Worm (Caenorhabditis elegans): ENCODE data around the gene C08B6.2.

DNA sequence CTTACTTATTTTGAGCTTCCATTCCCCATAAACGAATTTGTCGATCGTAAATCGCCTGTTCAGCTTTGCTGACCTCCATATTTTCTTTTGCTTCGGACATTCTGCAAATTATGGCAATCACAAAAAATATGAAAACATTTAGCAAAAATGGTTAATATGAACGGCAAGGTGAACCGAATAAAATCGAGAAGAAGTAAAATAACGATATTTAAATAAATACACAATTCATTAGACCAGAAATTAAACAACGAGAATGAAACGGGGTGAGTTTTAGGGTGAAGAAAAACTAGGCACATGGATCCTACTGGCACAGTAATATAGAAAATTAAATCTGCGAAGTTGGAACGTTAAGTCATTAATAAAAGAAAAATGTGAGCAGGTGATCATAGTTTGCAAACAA, 24.7 kb downstream of the C08B6.2 start, which contains the start of gene aos-1:
- TF ChIP-seq ztf-23 (GFP tag; IDR thresholded peaks at IDR 0.05) (no peak), ref-1 (GFP tag; conservative IDR thresholded peaks at IDR 0.05) (no peak), med-1 (GFP tag; optimal IDR thresholded peaks at IDR 0.05; ENCODE audit: insufficient read depth) (no peak), klf-2 (GFP tag; conservative IDR thresholded peaks at IDR 0.05) (no peak), ztf-29 (GFP tag; IDR thresholded peaks at IDR 0.05) (no peak), tab-1 (GFP tag; IDR thresholded peaks at IDR 0.05) (no peak), flt-1 (GFP tag; IDR thresholded peaks at IDR 0.05) (no peak), cog-1 (tag; optimal IDR thresholded peaks at IDR 0.05) (no peak)

Measured in whole organism, midembryonic.